Worm (Caenorhabditis elegans): ENCODE results near the gene srh-166.

srh-166 gene

ce11 chrV:20476981-20477380, 48.7 kb downstream of the srh-166 start:
- TF ChIP-seq rnt-1 (tag; optimal IDR thresholded peaks at IDR 0.05) (peak; percentile 21), swsn-7 (tag; optimal IDR thresholded peaks at IDR 0.05) (no peak), pag-3 (tag; optimal IDR thresholded peaks at IDR 0.05; ENCODE audit: borderline replicate concordance, insufficient read depth) (no peak), isw-1 (GFP tag; IDR thresholded peaks at IDR 0.05) (peak; percentile 17), lin-35 (GFP tag; optimal IDR thresholded peaks at IDR 0.05) (peak; percentile 12 to 17), lsy-2 (tag; optimal IDR thresholded peaks at IDR 0.05) (peak; percentile 42 to 51), ceh-82 (tag; optimal IDR thresholded peaks at IDR 0.05) (peak; percentile 3 to 7 (median 5)), zip-4 (GFP tag; optimal IDR thresholded peaks at IDR 0.05) (no peak), egl-13 (tag; optimal IDR thresholded peaks at IDR 0.05) (no peak), elt-3 (tag; optimal IDR thresholded peaks at IDR 0.05) (peak in 1 of 6 experiments; percentile 41), xbp-1 (tag; optimal IDR thresholded peaks at IDR 0.05) (peak; percentile 23), snu-23 (GFP tag; optimal IDR thresholded peaks at IDR 0.05) (peak; percentile 38), F16B12.6 (tag; optimal IDR thresholded peaks at IDR 0.05) (peak; percentile 84), dpl-1 (GFP tag; optimal IDR thresholded peaks at IDR 0.05) (peak in 2 of 3 experiments; percentile 39 to 44), efl-1 (optimal IDR thresholded peaks at IDR 0.05) (peak; percentile 23 to 51), efl-1 (GFP tag; optimal IDR thresholded peaks at IDR 0.05 in 1 of 2) (peak; percentile 34 to 92)

- no peak for TF ChIP-seq nhr-12 (tag; optimal IDR thresholded peaks at IDR 0.05)
- TF ChIP-seq efl-1 (optimal IDR thresholded peaks at IDR 0.05): no peak
- peak in 1 of 2 experiments; percentile 69 for TF ChIP-seq efl-1 (GFP tag; optimal IDR thresholded peaks at IDR 0.05 in 1 of 2)
- no peak for TF ChIP-seq mep-1 (tag; optimal IDR thresholded peaks at IDR 0.05)
- no peak for TF ChIP-seq lin-13 (GFP tag; optimal IDR thresholded peaks at IDR 0.05)
- TF ChIP-seq pax-3 (tag; optimal IDR thresholded peaks at IDR 0.05): no peak
- no peak for TF ChIP-seq ets-5 (GFP tag; IDR thresholded peaks at IDR 0.05)
These were observed 49.2 kb downstream of the srh-166 start for ce11 chrV:20476514-20476913.

ce11 chrV:20475830-20476229, 49.8 kb downstream of the srh-166 start, which contains the start of gene B0250.7:
B0250.7 (minus strand) TSS chrV:20476061.
- no peak for TF ChIP-seq C34B4.2 (tag; optimal IDR thresholded peaks at IDR 0.05)
- no peak for TF ChIP-seq ztf-4 (tag; optimal IDR thresholded peaks at IDR 0.05)
- TF ChIP-seq swsn-7 (tag; optimal IDR thresholded peaks at IDR 0.05): no peak
- no peak for TF ChIP-seq mdl-1 (tag; optimal IDR thresholded peaks at IDR 0.05)
- peak in 1 of 2 experiments; percentile 21 for TF ChIP-seq lsy-2 (tag; optimal IDR thresholded peaks at IDR 0.05)
- no peak for TF ChIP-seq nhr-71 (tag; optimal IDR thresholded peaks at IDR 0.05)
- no peak for TF ChIP-seq nhr-84 (tag; optimal IDR thresholded peaks at IDR 0.05)
- TF ChIP-seq lin-35 (GFP tag; optimal IDR thresholded peaks at IDR 0.05): no peak
- TF ChIP-seq nhr-19 (GFP tag; conservative IDR thresholded peaks at IDR 0.05): no peak
- TF ChIP-seq C04F5.9 (tag; optimal IDR thresholded peaks at IDR 0.05): no peak
- TF ChIP-seq efl-1 (optimal IDR thresholded peaks at IDR 0.05): no peak
- peak in 1 of 2 experiments; percentile 47 for TF ChIP-seq efl-1 (GFP tag; optimal IDR thresholded peaks at IDR 0.05 in 1 of 2)
- no peak for TF ChIP-seq vab-15 (tag; optimal IDR thresholded peaks at IDR 0.05)
- TF ChIP-seq fos-1 (tag; optimal IDR thresholded peaks at IDR 0.05): no peak
- no peak for TF ChIP-seq sup-37 (GFP tag; optimal IDR thresholded peaks at IDR 0.05)
- no peak for TF ChIP-seq fkh-8 (tag; optimal IDR thresholded peaks at IDR 0.05)
- no peak for TF ChIP-seq nhr-12 (tag; optimal IDR thresholded peaks at IDR 0.05)

- TF ChIP-seq nhr-85 (tag) (peak; percentile 6), tbx-2 (tag; optimal IDR thresholded peaks at IDR 0.05) (no peak)
These were observed 50.6 kb downstream of the srh-166 start for ce11 chrV:20475029-20475428.
